Worm (Caenorhabditis elegans) whole organism, young adult: ENCODE results near the gene T27A10.2.
A peak's percentile ranks its signal among the peaks of the same experiment; 100 is the strongest.

Experiments
- F49E8.2 ChIP-seq: sonication (generic microtip); optimal IDR thresholded peaks from 3 replicates; lab custom pipeline; 2017; ENCODE audit warnings: missing genetic modification characterization, mild to moderate bottlenecking, missing compliant biosample characterization, antibody characterized with exemption, moderate library complexity; ENCODE audit not compliant: insufficient read depth
- T07F8.4 ChIP-seq: sonication (generic microtip); optimal IDR thresholded peaks from 2 replicates; lab custom pipeline; 2016; ENCODE audit warnings: mild to moderate bottlenecking, missing genetic modification characterization, moderate library complexity, missing compliant biosample characterization
- Y53G8AR.9 ChIP-seq: fragments of 200-800 bp; sonication (Bioruptor generic); conservative IDR thresholded peaks from 2 replicates; pipeline ENCODE4 v1.3.6; 2022; ENCODE audit warnings: missing genetic modification reagents, missing genetic modification characterization, missing compliant biosample characterization
- Y79H2A.3 ChIP-seq: fragments of 200-800 bp; sonication (Bioruptor generic); conservative IDR thresholded peaks from 2 replicates; pipeline ENCODE4 v1.3.6; 2022; ENCODE audit warnings: missing genetic modification reagents, missing genetic modification characterization, missing compliant biosample characterization
- athp-1 ChIP-seq: sonication (generic microtip); optimal IDR thresholded peaks from 2 replicates; lab custom pipeline; 2017; ENCODE audit warnings: mild to moderate bottlenecking, missing genetic modification characterization, missing compliant biosample characterization
- attf-3 ChIP-seq: fragments of 200-800 bp; sonication (Bioruptor generic); conservative IDR thresholded peaks from 2 replicates; pipeline ENCODE4 v1.3.6; 2022; ENCODE audit warnings: missing genetic modification reagents, missing genetic modification characterization, missing compliant biosample characterization
- cebp-1 ChIP-seq, 2 experiments: fragments of 200-800 bp in 1 of 2; sonication (Bioruptor generic) in 1 of 2; sonication (generic microtip) in 1 of 2; IDR thresholded peaks in 1 of 2; optimal IDR thresholded peaks in 1 of 2; 2 replicates each; pipeline versions ENCODE4 v1.3.6 to Lab custom; 2017 to 2022; ENCODE audit warnings: missing compliant biosample characterization in 2 of 2, missing genetic modification characterization in 2 of 2, mild to moderate bottlenecking in 1 of 2, missing genetic modification reagents in 1 of 2, moderate library complexity in 1 of 2
- ceh-100 ChIP-seq: fragments of 200-800 bp; sonication (Bioruptor generic); IDR thresholded peaks from 2 replicates; pipeline ENCODE4 v1.3.6; 2022; ENCODE audit warnings: missing genetic modification reagents, missing genetic modification characterization, missing compliant biosample characterization
- ceh-40 ChIP-seq: fragments of 200-800 bp; sonication (Bioruptor generic); IDR thresholded peaks from 2 replicates; pipeline ENCODE4 v1.3.6; 2022; ENCODE audit warnings: missing genetic modification characterization, missing compliant biosample characterization
- ceh-79 ChIP-seq: sonication (generic microtip); optimal IDR thresholded peaks from 2 replicates; lab custom pipeline; 2017; ENCODE audit warnings: mild to moderate bottlenecking, missing genetic modification characterization, missing compliant biosample characterization
- dox-1 ChIP-seq: fragments of 200-800 bp; sonication (Bioruptor generic); IDR thresholded peaks from 2 replicates; pipeline ENCODE4 v1.3.6; 2022; ENCODE audit warnings: missing genetic modification reagents, missing genetic modification characterization, missing compliant biosample characterization
- ekl-4 ChIP-seq: fragments of 200-800 bp; sonication (Bioruptor generic); IDR thresholded peaks from 2 replicates; pipeline ENCODE4 v1.3.6; 2022; ENCODE audit warnings: missing genetic modification reagents, missing genetic modification characterization, missing compliant biosample characterization
- fkh-3 ChIP-seq: sonication (generic microtip); optimal IDR thresholded peaks from 2 replicates; lab custom pipeline; 2016; ENCODE audit warnings: mild to moderate bottlenecking, missing genetic modification characterization, missing compliant biosample characterization
- lin-35 ChIP-seq, 3 experiments: fragments of 150-350 bp in 2 of 3; sonication (generic microtip) in 1 of 3; optimal IDR thresholded peaks; 2 replicates each; lab custom pipeline; 2014 to 2018; ENCODE audit warnings: missing biosample characterization in 3 of 3, missing genetic modification characterization in 3 of 3, missing genetic modification reagents in 3 of 3
- lin-40 ChIP-seq: sonication (generic microtip); optimal IDR thresholded peaks from 2 replicates; lab custom pipeline; 2016; ENCODE audit warnings: missing genetic modification characterization, mild to moderate bottlenecking, missing compliant biosample characterization, missing genotype, missing genetic modification reagents
- lir-1 ChIP-seq: fragments of 200-800 bp; sonication (Bioruptor generic); conservative IDR thresholded peaks from 2 replicates; pipeline ENCODE4 v1.3.6; 2022; ENCODE audit warnings: missing genetic modification reagents, missing genetic modification characterization, missing compliant biosample characterization
- madf-10 ChIP-seq: sonication (generic microtip); optimal IDR thresholded peaks from 2 replicates; lab custom pipeline; 2016; ENCODE audit warnings: mild to moderate bottlenecking, missing genetic modification characterization, missing compliant biosample characterization
- madf-6 ChIP-seq: fragments of 200-800 bp; sonication (Bioruptor generic); IDR thresholded peaks from 2 replicates; pipeline ENCODE4 v1.3.6; 2022; ENCODE audit warnings: missing genetic modification reagents, missing genetic modification characterization, missing compliant biosample characterization
- nhr-80 ChIP-seq: sonication (generic microtip); optimal IDR thresholded peaks from 2 replicates; lab custom pipeline; 2016; ENCODE audit warnings: missing genetic modification characterization, missing compliant biosample characterization
- nhr-90 ChIP-seq: sonication (generic microtip); optimal IDR thresholded peaks from 2 replicates; lab custom pipeline; 2016; ENCODE audit warnings: missing genotype, mild to moderate bottlenecking, missing genetic modification characterization, missing compliant biosample characterization
- pbrm-1 ChIP-seq: fragments of 200-800 bp; sonication (Bioruptor generic); IDR thresholded peaks from 2 replicates; pipeline ENCODE4 v1.3.6; 2022; ENCODE audit warnings: missing genetic modification reagents, missing genetic modification characterization, missing compliant biosample characterization
- rcor-1 ChIP-seq: fragments of 200-800 bp; sonication (Bioruptor generic); IDR thresholded peaks from 2 replicates; pipeline ENCODE4 v1.3.6; 2022; ENCODE audit warnings: missing genetic modification reagents, missing genetic modification characterization, missing compliant biosample characterization
- sptf-2 ChIP-seq: fragments of 200-800 bp; sonication (Bioruptor generic); optimal IDR thresholded peaks from 2 replicates; lab custom pipeline; 2018; ENCODE audit warnings: mild to moderate bottlenecking, missing genetic modification characterization, missing compliant biosample characterization
- zfh-2 ChIP-seq: fragments of 200-800 bp; sonication (Bioruptor generic); conservative IDR thresholded peaks from 2 replicates; pipeline ENCODE4 v1.3.6; 2022; ENCODE audit warnings: missing genetic modification reagents, missing genetic modification characterization, missing compliant biosample characterization
- zim-3 ChIP-seq: sonication (generic microtip); optimal IDR thresholded peaks from 2 replicates; lab custom pipeline; 2017; ENCODE audit warnings: mild to moderate bottlenecking, missing genetic modification characterization, moderate library complexity, missing compliant biosample characterization
- ztf-26 ChIP-seq: sonication (generic microtip); optimal IDR thresholded peaks from 2 replicates; lab custom pipeline; 2017; ENCODE audit warnings: missing genetic modification characterization, missing compliant biosample characterization

T27A10.2 gene

ce11 chrX:3547097-3547496, 38.7 kb upstream of the T27A10.2 start (continued):
- TF ChIP-seq rcor-1 (GFP tag; lab: Robert Waterston, UW) (no peak), ceh-100 (GFP tag; lab: Robert Waterston, UW) (no peak), lir-1 (no peak), F49E8.2 (tag; lab: Kevin White, UChicago) (no peak), sptf-2 (GFP tag; lab: Kevin White, UChicago) (no peak)

ce11 chrX:3547828-3548227, 37.9 kb upstream of the T27A10.2 start:
- TF ChIP-seq madf-10: no peak
- TF ChIP-seq nhr-80 (tag; lab: Kevin White, UChicago): peak; percentile 31
- TF ChIP-seq, all 124 proteins: peak for 1

ce11 chrX:3548716-3549115, 37.0 kb upstream of the T27A10.2 start:
- no peak for TF ChIP-seq madf-6 (GFP tag; lab: Robert Waterston, UW)
- TF ChIP-seq nhr-80 (tag; lab: Kevin White, UChicago): peak; percentile 80

ce11 chrX:3551173-3551572, 34.6 kb upstream of the T27A10.2 start:
- TF ChIP-seq cebp-1 (GFP tag; IDR thresholded peaks at IDR 0.05; lab: Robert Waterston, UW) (no peak), cebp-1 (tag; optimal IDR thresholded peaks at IDR 0.05; lab: Kevin White, UChicago) (no peak), ceh-100 (GFP tag; lab: Robert Waterston, UW) (no peak), nhr-80 (tag; lab: Kevin White, UChicago) (peak; percentile 46)

ce11 chrX:3552948-3553347, 32.8 kb upstream of the T27A10.2 start:
- peak; percentile 45 for TF ChIP-seq nhr-80 (tag; lab: Kevin White, UChicago)
- TF ChIP-seq rcor-1 (GFP tag; lab: Robert Waterston, UW): no peak
- TF ChIP-seq, all 124 proteins: peak for 1

ce11 chrX:3553687-3554086, 32.1 kb upstream of the T27A10.2 start:
- TF ChIP-seq pbrm-1 (GFP tag; lab: Robert Waterston, UW): no peak
- no peak for TF ChIP-seq nhr-90 (tag; lab: Kevin White, UChicago)
- TF ChIP-seq T07F8.4 (tag; lab: Kevin White, UChicago): no peak
- TF ChIP-seq lin-40: no peak
- no peak for TF ChIP-seq zim-3 (tag; lab: Kevin White, UChicago)
- TF ChIP-seq ceh-79: no peak
- no peak for TF ChIP-seq ceh-100 (GFP tag; lab: Robert Waterston, UW)
- TF ChIP-seq ztf-26 (tag; lab: Kevin White, UChicago): no peak
- TF ChIP-seq attf-3 (GFP tag; lab: Robert Waterston, UW): no peak
- TF ChIP-seq Y79H2A.3 (GFP tag; lab: Robert Waterston, UW): no peak

ce11 chrX:3554117-3554516, 31.6 kb upstream of the T27A10.2 start:
- TF ChIP-seq ekl-4 (GFP tag; lab: Robert Waterston, UW) (0 out of 2 replicates have a peak, but pooled peaks have one; percentile 49), zim-3 (tag; lab: Kevin White, UChicago) (peak; percentile 51), zfh-2 (peak; percentile 70), athp-1 (tag; lab: Kevin White, UChicago) (no peak)

ce11 chrX:3555930-3556329, 29.8 kb upstream of the T27A10.2 start:
- no peak for TF ChIP-seq ceh-40 (GFP tag; lab: Robert Waterston, UW)
- TF ChIP-seq lin-35 (GFP tag; optimal IDR thresholded peaks at IDR 0.05; lab: Kevin White, UChicago): no peak
- no peak for TF ChIP-seq zfh-2
- TF ChIP-seq Y53G8AR.9 (GFP tag; lab: Robert Waterston, UW): 0 out of 2 replicates have a peak, but pooled peaks have one; percentile 1
- peak; percentile 76 for TF ChIP-seq nhr-80 (tag; lab: Kevin White, UChicago)
- TF ChIP-seq fkh-3 (tag; lab: Kevin White, UChicago): no peak
- 0 out of 2 replicates have a peak, but pooled peaks have one; percentile 11 for TF ChIP-seq dox-1 (GFP tag; lab: Robert Waterston, UW)
- TF ChIP-seq, all 124 proteins: peak for 3
